Fruit fly (Drosophila melanogaster): ENCODE data around the gene Cpr62Ba.

Gene Cpr62Ba

dm6 chr3L:1794943-1795696 lies 36.5 kb downstream of the Cpr62Ba start, which contains the start of the genes alpha-Spec, dlt and Cdc37:
Gene alpha-Spec (minus strand): TSS chr3L:1795328.
Gene dlt (minus strand): TSS chr3L:1795328.
Gene Cdc37 (plus strand): TSS chr3L:1795392.
- TF ChIP-seq CG16779 (tag; optimal IDR thresholded peaks at IDR 0.05) (no peak), Hr4 (GFP tag; optimal IDR thresholded peaks at IDR 0.05) (no peak), CG1621 (tag; optimal IDR thresholded peaks at IDR 0.05) (peak; percentile 42), CG6854 (GFP tag; optimal IDR thresholded peaks at IDR 0.05) (no peak), fd59A (GFP tag; optimal IDR thresholded peaks at IDR 0.05) (no peak), pdm3 (GFP tag; optimal IDR thresholded peaks at IDR 0.05) (no peak), OdsH (GFP tag; optimal IDR thresholded peaks at IDR 0.05) (no peak), achi (GFP tag; optimal IDR thresholded peaks at IDR 0.05) (no peak), eg (GFP tag; IDR thresholded peaks at IDR 0.05) (0 out of 3 replicates have a peak, but pooled peaks have one; percentile 29), CG4318 (GFP tag; optimal IDR thresholded peaks at IDR 0.05) (no peak), dac (GFP tag; optimal IDR thresholded peaks at IDR 0.05) (no peak), dsx (GFP tag; optimal IDR thresholded peaks at IDR 0.05; ENCODE audit: poor library complexity, severe bottlenecking) (peak; percentile 49), CG34406 (GFP tag; optimal IDR thresholded peaks at IDR 0.05) (no peak), salr (GFP tag; optimal IDR thresholded peaks at IDR 0.05) (peak in 1 of 2 experiments; percentile 3), Hr38 (GFP tag; optimal IDR thresholded peaks at IDR 0.05) (no peak), CG15336 (GFP tag; IDR thresholded peaks at IDR 0.05) (no peak; the same call in 1 of the 2 replicates), Eip75B (GFP tag; optimal IDR thresholded peaks at IDR 0.05) (no peak), Blimp-1 (GFP tag; optimal IDR thresholded peaks at IDR 0.05) (no peak), CG8119 (GFP tag; IDR thresholded peaks at IDR 0.05) (0 out of 3 replicates have a peak, but pooled peaks have one; percentile 27), CG11294 (GFP tag; IDR thresholded peaks at IDR 0.05) (no peak), cyc (GFP tag; optimal IDR thresholded peaks at IDR 0.05) (peak; percentile 33), esn (GFP tag; optimal IDR thresholded peaks at IDR 0.05) (peak; percentile 39), CG3032 (tag; optimal IDR thresholded peaks at IDR 0.05) (peak; percentile 21), Sox102F (GFP tag; optimal IDR thresholded peaks at IDR 0.05) (no peak), CG10669 (GFP tag; optimal IDR thresholded peaks at IDR 0.05) (no peak), Hr39 (GFP tag; optimal IDR thresholded peaks at IDR 0.05) (no peak), ss (GFP tag; optimal IDR thresholded peaks at IDR 0.05) (no peak), fd85E (GFP tag; optimal IDR thresholded peaks at IDR 0.05) (no peak), net (GFP tag; optimal IDR thresholded peaks at IDR 0.05) (no peak), CG6163 (GFP tag; IDR thresholded peaks at IDR 0.05) (no peak), vri (GFP tag; optimal IDR thresholded peaks at IDR 0.05) (no peak), CG9139 (GFP tag; optimal IDR thresholded peaks at IDR 0.05) (no peak), CG8632 (GFP tag; optimal IDR thresholded peaks at IDR 0.05) (no peak), Smox (GFP tag; optimal IDR thresholded peaks at IDR 0.05) (no peak), topi (GFP tag; optimal IDR thresholded peaks at IDR 0.05) (no peak), svp (GFP tag) (no peak), Lpt (GFP tag; optimal IDR thresholded peaks at IDR 0.05) (no peak), spab (GFP tag; optimal IDR thresholded peaks at IDR 0.05) (no peak), CG6276 (GFP tag; optimal IDR thresholded peaks at IDR 0.05) (no peak), Ets96B (tag; optimal IDR thresholded peaks at IDR 0.05) (peak; percentile 61), CG10631 (GFP tag; optimal IDR thresholded peaks at IDR 0.05) (no peak), CG32006 (GFP tag; optimal IDR thresholded peaks at IDR 0.05) (no peak), Sox14 (GFP tag; optimal IDR thresholded peaks at IDR 0.05) (peak; percentile 70), Gug (GFP tag; IDR thresholded peaks at IDR 0.05) (no peak), CG11902 (GFP tag; optimal IDR thresholded peaks at IDR 0.05) (no peak), Eip78C (GFP tag) (no peak), CG7368 (GFP tag; optimal IDR thresholded peaks at IDR 0.05) (no peak), CG3919 (GFP tag; optimal IDR thresholded peaks at IDR 0.05) (no peak), fkh (GFP tag; optimal IDR thresholded peaks at IDR 0.05) (no peak), CG31627 (GFP tag; optimal IDR thresholded peaks at IDR 0.05) (peak; percentile 27), Met (GFP tag; optimal IDR thresholded peaks at IDR 0.05) (no peak)
